Worm (Caenorhabditis elegans): ENCODE data around the gene F19C6.2.

- TF ChIP-seq ama-1 (optimal IDR thresholded peaks at IDR 0.05) (no peak), ztf-16 (tag; optimal IDR thresholded peaks at IDR 0.05) (no peak), ceh-34 (tag; optimal IDR thresholded peaks at IDR 0.05) (no peak), ets-4 (tag; optimal IDR thresholded peaks at IDR 0.05) (no peak), nhr-11 (tag; optimal IDR thresholded peaks at IDR 0.05) (no peak)
Observed at ce11 chrX:10044473-10044872, 43.7 kb downstream of the F19C6.2 start.
